Worm (Caenorhabditis elegans): ENCODE data around the gene pyt-1.

pyt-1 gene

ce11 chrV:10229222-10229879, at the start of gene pyt-1, which contains the start of gene fipr-7:
pyt-1 (minus strand) TSS chrV:10229322.
fipr-7 (plus strand) TSS chrV:10229829.
- TF ChIP-seq nhr-23 (tag; optimal IDR thresholded peaks at IDR 0.05) (no peak), lin-39 (tag; optimal IDR thresholded peaks at IDR 0.05) (no peak)

- TF ChIP-seq elt-2 (tag; optimal IDR thresholded peaks at IDR 0.05), result peak; percentile 87
- no peak for TF ChIP-seq mml-1 (tag; optimal IDR thresholded peaks at IDR 0.05)
- TF ChIP-seq nhr-28 (tag; optimal IDR thresholded peaks at IDR 0.05), result no peak
- no peak for TF ChIP-seq ztf-11 (tag; optimal IDR thresholded peaks at IDR 0.05)
- peak; percentile 83 for TF ChIP-seq pqm-1 (tag; optimal IDR thresholded peaks at IDR 0.05)
- TF ChIP-seq ceh-9 (tag; optimal IDR thresholded peaks at IDR 0.05), result no peak
- no peak for TF ChIP-seq unc-39 (tag; optimal IDR thresholded peaks at IDR 0.05)
Observed at ce11 chrV:10277579-10277978, 48.5 kb upstream of the pyt-1 start, which contains the start of gene lys-1. lys-1 (plus strand) TSS chrV:10277904.

ce11 chrV:10276038-10276437, 46.9 kb upstream of the pyt-1 start:
- TF ChIP-seq fos-1 (tag; optimal IDR thresholded peaks at IDR 0.05) (no peak), ceh-82 (tag; optimal IDR thresholded peaks at IDR 0.05) (no peak), tbx-2 (tag; optimal IDR thresholded peaks at IDR 0.05) (no peak), lin-15B (tag; optimal IDR thresholded peaks at IDR 0.05) (no peak), fkh-2 (tag; optimal IDR thresholded peaks at IDR 0.05) (no peak), lin-39 (tag; optimal IDR thresholded peaks at IDR 0.05) (no peak), zag-1 (tag; optimal IDR thresholded peaks at IDR 0.05) (no peak), elt-1 (tag; optimal IDR thresholded peaks at IDR 0.05) (no peak), ZK546.5 (tag; optimal IDR thresholded peaks at IDR 0.05) (no peak), eor-1 (tag; optimal IDR thresholded peaks at IDR 0.05) (no peak), mml-1 (tag; optimal IDR thresholded peaks at IDR 0.05) (no peak), nhr-28 (tag; optimal IDR thresholded peaks at IDR 0.05) (no peak), ceh-28 (tag; optimal IDR thresholded peaks at IDR 0.05) (no peak), mdl-1 (tag; optimal IDR thresholded peaks at IDR 0.05) (no peak), elt-3 (tag; optimal IDR thresholded peaks at IDR 0.05) (no peak)

- TF ChIP-seq hmg-11 (tag; optimal IDR thresholded peaks at IDR 0.05) (peak; percentile 4), lin-39 (tag; optimal IDR thresholded peaks at IDR 0.05) (peak; percentile 42), lsy-12 (tag; optimal IDR thresholded peaks at IDR 0.05) (no peak), snpc-4 (tag; optimal IDR thresholded peaks at IDR 0.05) (peak; percentile 68), egl-5 (tag; optimal IDR thresholded peaks at IDR 0.05) (peak; percentile 46), nfya-1 (tag; optimal IDR thresholded peaks at IDR 0.05; ENCODE audit: insufficient read depth) (peak; percentile 20)
Observed at ce11 chrV:10275619-10276018, 46.5 kb upstream of the pyt-1 start, which contains the start of gene Y22F5A.11. Y22F5A.11 (minus strand) TSS chrV:10275646.

ce11 chrV:10273837-10274236, 44.7 kb upstream of the pyt-1 start:
- TF ChIP-seq nhr-43 (tag; optimal IDR thresholded peaks at IDR 0.05; ENCODE audit: poor library complexity, severe bottlenecking) (no peak), pha-4 (tag; optimal IDR thresholded peaks at IDR 0.05) (no peak), ceh-16 (tag; optimal IDR thresholded peaks at IDR 0.05) (no peak), R02D3.7 (tag; optimal IDR thresholded peaks at IDR 0.05) (no peak), hmg-11 (tag; optimal IDR thresholded peaks at IDR 0.05) (peak; percentile 76), pqm-1 (tag; optimal IDR thresholded peaks at IDR 0.05) (no peak), nhr-76 (tag; optimal IDR thresholded peaks at IDR 0.05) (no peak), lin-39 (tag; optimal IDR thresholded peaks at IDR 0.05) (no peak), lsy-12 (tag; optimal IDR thresholded peaks at IDR 0.05) (no peak), zag-1 (tag; optimal IDR thresholded peaks at IDR 0.05) (no peak), lin-15B (tag; optimal IDR thresholded peaks at IDR 0.05) (no peak), fkh-10 (GFP tag; optimal IDR thresholded peaks at IDR 0.05) (peak; percentile 85), ceh-82 (tag; optimal IDR thresholded peaks at IDR 0.05) (no peak), daf-12 (tag; optimal IDR thresholded peaks at IDR 0.05) (no peak), jun-1 (tag; optimal IDR thresholded peaks at IDR 0.05) (no peak), tbx-2 (tag; optimal IDR thresholded peaks at IDR 0.05) (no peak), nfya-1 (tag; optimal IDR thresholded peaks at IDR 0.05; ENCODE audit: insufficient read depth) (peak; percentile 77), elt-2 (tag; optimal IDR thresholded peaks at IDR 0.05) (no peak), eor-1 (tag; optimal IDR thresholded peaks at IDR 0.05) (no peak), nhr-11 (tag; optimal IDR thresholded peaks at IDR 0.05) (peak; percentile 46), fos-1 (tag; optimal IDR thresholded peaks at IDR 0.05) (no peak), elt-3 (tag; optimal IDR thresholded peaks at IDR 0.05) (no peak), nhr-12 (tag; optimal IDR thresholded peaks at IDR 0.05) (no peak), ceh-9 (tag; optimal IDR thresholded peaks at IDR 0.05) (no peak), nhr-77 (tag; optimal IDR thresholded peaks at IDR 0.05) (no peak), skn-1 (tag; optimal IDR thresholded peaks at IDR 0.05) (no peak), mdl-1 (tag; optimal IDR thresholded peaks at IDR 0.05) (no peak), egl-5 (tag; optimal IDR thresholded peaks at IDR 0.05) (no peak), aly-2 (tag; optimal IDR thresholded peaks at IDR 0.05) (no peak), ama-1 (optimal IDR thresholded peaks at IDR 0.05) (no peak), nhr-28 (tag; optimal IDR thresholded peaks at IDR 0.05) (no peak), nhr-237 (tag; optimal IDR thresholded peaks at IDR 0.05) (no peak), ceh-28 (tag; optimal IDR thresholded peaks at IDR 0.05) (peak; percentile 56), ZK546.5 (tag; optimal IDR thresholded peaks at IDR 0.05) (no peak), elt-1 (tag; optimal IDR thresholded peaks at IDR 0.05) (peak; percentile 67), snpc-4 (tag; optimal IDR thresholded peaks at IDR 0.05) (peak; percentile 55), ztf-4 (tag; optimal IDR thresholded peaks at IDR 0.05) (no peak)

Data from whole organism, L3 larva.